Fruit fly (Drosophila melanogaster) whole organism, embryonic: ENCODE measurements around the gene Uba5.

Experiments used
- BtbVII ChIP-seq: fragments of 200-800 bp; sonication (Bioruptor generic); optimal IDR thresholded peaks from 3 replicates; lab custom pipeline; 2017; ENCODE audit warnings: missing biosample characterization, mild to moderate bottlenecking, missing genetic modification characterization
- CG10209 ChIP-seq: fragments of 200-800 bp; sonication (Bioruptor generic); optimal IDR thresholded peaks from 3 replicates; lab custom pipeline; 2017; ENCODE audit warnings: missing biosample characterization, mild to moderate bottlenecking, missing genetic modification characterization, missing genetic modification reagents
- CG12391 ChIP-seq: fragments of 200-800 bp; sonication (Bioruptor generic); optimal IDR thresholded peaks from 3 replicates; lab custom pipeline; 2018; ENCODE audit warnings: missing biosample characterization, mild to moderate bottlenecking, missing genetic modification characterization, moderate library complexity
- CG17328 ChIP-seq: fragments of 200-800 bp; sonication (Bioruptor generic); IDR thresholded peaks from 2 replicates; pipeline ENCODE4 v1.3.6; 2022; ENCODE audit warnings: missing biosample characterization, missing genetic modification characterization
- CG32532 ChIP-seq: fragments of 200-800 bp; sonication (Bioruptor generic); IDR thresholded peaks from 2 replicates; pipeline ENCODE4 v1.3.6; 2022; ENCODE audit warnings: missing biosample characterization, missing genetic modification characterization
- CG4328 ChIP-seq: fragments of 200-800 bp; sonication (Bioruptor generic); optimal IDR thresholded peaks from 3 replicates; lab custom pipeline; 2017; ENCODE audit warnings: missing biosample characterization, missing genetic modification reagents, missing genetic modification characterization
- CG4424 ChIP-seq: fragments of 200-800 bp; sonication (Bioruptor generic); optimal IDR thresholded peaks from 3 replicates; lab custom pipeline; 2016; ENCODE audit warnings: missing biosample characterization, missing genetic modification characterization
- CG4820 ChIP-seq: fragments of 200-800 bp; sonication (Bioruptor generic); optimal IDR thresholded peaks from 3 replicates; lab custom pipeline; 2016; ENCODE audit warnings: missing biosample characterization, missing genetic modification characterization
- CG6272 ChIP-seq: fragments of 200-800 bp; sonication (Bioruptor generic); IDR thresholded peaks from 2 replicates; pipeline ENCODE4 v1.3.6; 2022; ENCODE audit warnings: missing biosample characterization, missing genetic modification characterization
- CG6813 ChIP-seq: fragments of 200-800 bp; sonication (Bioruptor generic); optimal IDR thresholded peaks from 2 replicates; lab custom pipeline; 2017; ENCODE audit warnings: missing biosample characterization, missing genetic modification characterization, mild to moderate bottlenecking, moderate library complexity, missing genetic modification reagents
- CG7271 ChIP-seq: fragments of 200-800 bp; sonication (Bioruptor generic); optimal IDR thresholded peaks from 2 replicates; lab custom pipeline; 2018; ENCODE audit warnings: missing biosample characterization, mild to moderate bottlenecking, missing genetic modification characterization, moderate library complexity
- CG7745 ChIP-seq: fragments of 200-800 bp; sonication (Bioruptor generic); optimal IDR thresholded peaks from 2 replicates; lab custom pipeline; 2018; ENCODE audit warnings: missing biosample characterization, mild to moderate bottlenecking, missing genetic modification characterization, moderate library complexity
- CHES-1-like ChIP-seq: fragments of 200-800 bp; sonication (Bioruptor generic); optimal IDR thresholded peaks from 2 replicates; lab custom pipeline; 2016; ENCODE audit warnings: missing biosample characterization, missing genetic modification characterization
- CTCF ChIP-seq: fragments of 200-800 bp; sonication (Bioruptor generic); optimal IDR thresholded peaks from 2 replicates; lab custom pipeline; 2017; ENCODE audit warnings: missing biosample characterization, mild to moderate bottlenecking, missing genetic modification characterization, moderate library complexity
- Dek ChIP-seq: fragments of 200-800 bp; sonication (Bioruptor generic); optimal IDR thresholded peaks from 3 replicates; lab custom pipeline; 2019; ENCODE audit warnings: missing biosample characterization, mild to moderate bottlenecking, missing genetic modification characterization, moderate library complexity
- Doc3 ChIP-seq: fragments of 200-800 bp; sonication (Bioruptor generic); IDR thresholded peaks from 3 replicates; pipeline ENCODE4 v1.3.6; 2022; ENCODE audit warnings: missing biosample characterization, missing genetic modification characterization; ENCODE audit not compliant: partially characterized antibody
- Hr51 ChIP-seq, 2 experiments: fragments of 200-800 bp; sonication (Bioruptor generic); optimal IDR thresholded peaks; 2 replicates in 1 of 2; 3 replicates in 1 of 2; lab custom pipeline; 2016 to 2018; ENCODE audit warnings: missing biosample characterization in 2 of 2, missing genetic modification characterization in 2 of 2, mild to moderate bottlenecking in 1 of 2, moderate library complexity in 1 of 2
- Lpt ChIP-seq: fragments of >200 bp; optimal IDR thresholded peaks from 2 replicates; lab custom pipeline; 2018; ENCODE audit warnings: missing biosample characterization, missing genetic modification characterization
- Mad ChIP-seq: fragments of 200-800 bp; sonication (Bioruptor generic); optimal IDR thresholded peaks from 2 replicates; lab custom pipeline; 2016; ENCODE audit warnings: missing biosample characterization, missing genetic modification characterization
- Nf-YC ChIP-seq: fragments of 200-800 bp; optimal IDR thresholded peaks from 3 replicates; lab custom pipeline; 2019; ENCODE audit warnings: missing biosample characterization, mild to moderate bottlenecking, missing genetic modification characterization, moderate library complexity
- Sry-δ ChIP-seq: fragments of 200-800 bp; sonication (Bioruptor generic); optimal IDR thresholded peaks from 2 replicates; lab custom pipeline; 2016; ENCODE audit warnings: missing biosample characterization, missing genetic modification characterization
- ab ChIP-seq: fragments of 200-800 bp; sonication (Bioruptor generic); optimal IDR thresholded peaks from 2 replicates; lab custom pipeline; 2016; ENCODE audit warnings: missing biosample characterization, missing genetic modification characterization
- ara ChIP-seq: fragments of 200-800 bp; sonication (Bioruptor generic); IDR thresholded peaks from 2 replicates; pipeline ENCODE4 v1.3.6; 2022; ENCODE audit warnings: missing biosample characterization, missing genetic modification characterization
- bab2 ChIP-seq: fragments of 200-800 bp; sonication (Bioruptor generic); optimal IDR thresholded peaks from 2 replicates; lab custom pipeline; 2016; ENCODE audit warnings: missing biosample characterization, missing genetic modification characterization
- cad ChIP-seq: fragments of >200 bp; optimal IDR thresholded peaks from 2 replicates; lab custom pipeline; 2017; ENCODE audit warnings: missing biosample characterization, missing genetic modification characterization
- cato ChIP-seq: fragments of 200-800 bp; sonication (Bioruptor generic); optimal IDR thresholded peaks from 2 replicates; lab custom pipeline; 2016; ENCODE audit warnings: missing biosample characterization, missing genetic modification characterization, borderline replicate concordance
- crc ChIP-seq: fragments of 200-800 bp; sonication (Bioruptor generic); optimal IDR thresholded peaks from 2 replicates; lab custom pipeline; 2016; ENCODE audit warnings: missing biosample characterization, missing genetic modification characterization
- kay ChIP-seq: fragments of 200-800 bp; sonication (Bioruptor generic); optimal IDR thresholded peaks from 2 replicates; lab custom pipeline; 2016; ENCODE audit warnings: missing biosample characterization, missing genetic modification characterization
- ken ChIP-seq: fragments of 200-800 bp; sonication (Bioruptor generic); IDR thresholded peaks from 3 replicates; pipeline ENCODE4 v1.3.6; 2022; ENCODE audit warnings: missing biosample characterization, missing genetic modification characterization
- knrl ChIP-seq: fragments of 200-800 bp; sonication (Bioruptor generic); IDR thresholded peaks from 3 replicates; pipeline ENCODE4 v1.3.6; 2022; ENCODE audit warnings: missing biosample characterization, missing genetic modification characterization; ENCODE audit not compliant: partially characterized antibody
- lola ChIP-seq, 3 experiments: fragments of >200 bp in 2 of 3; fragments of 200-800 bp in 1 of 3; sonication (Bioruptor generic) in 1 of 3; optimal IDR thresholded peaks; 2 replicates each; lab custom pipeline; 2017 to 2019; ENCODE audit warnings: missing biosample characterization in 3 of 3, missing genetic modification characterization in 3 of 3, mild to moderate bottlenecking in 1 of 3, moderate library complexity in 1 of 3
- onecut ChIP-seq: fragments of 200-800 bp; sonication (Bioruptor generic); IDR thresholded peaks from 2 replicates; pipeline ENCODE4 v1.3.6; 2022; ENCODE audit warnings: missing biosample characterization, missing genetic modification characterization
- peb ChIP-seq: fragments of 200-800 bp; sonication (Bioruptor generic); IDR thresholded peaks from 2 replicates; pipeline ENCODE4 v1.3.6; 2022; ENCODE audit warnings: missing biosample characterization, missing genetic modification characterization
- pfk ChIP-seq: fragments of 200-800 bp; sonication (Bioruptor generic); optimal IDR thresholded peaks from 2 replicates; lab custom pipeline; 2018; ENCODE audit warnings: missing biosample characterization, mild to moderate bottlenecking, missing genetic modification characterization, moderate library complexity
- phol ChIP-seq: fragments of 200-800 bp; sonication (Bioruptor generic); optimal IDR thresholded peaks from 3 replicates; lab custom pipeline; 2018; ENCODE audit warnings: missing biosample characterization, mild to moderate bottlenecking, missing genetic modification characterization, moderate library complexity
- pnt ChIP-seq: fragments of 200-800 bp; sonication (Bioruptor generic); optimal IDR thresholded peaks from 3 replicates; lab custom pipeline; 2016; ENCODE audit warnings: missing biosample characterization, missing genetic modification characterization
- pros ChIP-seq: fragments of 200-800 bp; sonication (Bioruptor generic); optimal IDR thresholded peaks from 3 replicates; lab custom pipeline; 2019; ENCODE audit warnings: missing biosample characterization, mild to moderate bottlenecking, missing genetic modification characterization, moderate library complexity
- run ChIP-seq: fragments of 200-800 bp; sonication (Bioruptor generic); optimal IDR thresholded peaks from 3 replicates; lab custom pipeline; 2018; ENCODE audit warnings: missing biosample characterization, mild to moderate bottlenecking, missing genetic modification characterization
- sens-2 ChIP-seq: fragments of 200-800 bp; sonication (Bioruptor generic); IDR thresholded peaks from 2 replicates; pipeline ENCODE4 v1.3.6; 2022; ENCODE audit warnings: missing biosample characterization, missing genetic modification characterization
- trem ChIP-seq: fragments of 200-800 bp; optimal IDR thresholded peaks from 3 replicates; lab custom pipeline; 2019; ENCODE audit warnings: missing biosample characterization, mild to moderate bottlenecking, missing genetic modification characterization, moderate library complexity
- unpg ChIP-seq: fragments of 200-800 bp; sonication (Bioruptor generic); optimal IDR thresholded peaks from 3 replicates; lab custom pipeline; 2018; ENCODE audit warnings: missing biosample characterization, mild to moderate bottlenecking, missing genetic modification characterization, moderate library complexity
- vnd ChIP-seq: fragments of 200-800 bp; sonication (Bioruptor generic); IDR thresholded peaks from 3 replicates; pipeline ENCODE4 v1.3.6; 2022; ENCODE audit warnings: missing biosample characterization, missing genetic modification characterization; ENCODE audit not compliant: partially characterized antibody
- vvl ChIP-seq: fragments of 200-800 bp; sonication (Bioruptor generic); IDR thresholded peaks from 2 replicates; pipeline ENCODE4 v1.3.6; 2022; ENCODE audit warnings: missing biosample characterization, missing genetic modification characterization
- yki ChIP-seq: fragments of >200 bp; optimal IDR thresholded peaks from 3 replicates; lab custom pipeline; 2018
- zfh2 ChIP-seq: fragments of 200-800 bp; sonication (Bioruptor generic); optimal IDR thresholded peaks from 2 replicates; lab custom pipeline; 2016; ENCODE audit warnings: missing biosample characterization, missing genetic modification characterization

Gene Uba5

dm6 chrX:11446792-11447405 lies 36.4 kb upstream of the Uba5 start (continued):
- no peak for TF ChIP-seq CG7271
- peak; percentile 46; the same call in 1 of the 2 replicates for TF ChIP-seq CG6272 (GFP tag; lab: Robert Waterston, UW)
- TF ChIP-seq knrl (GFP tag; lab: Robert Waterston, UW) = no peak
- TF ChIP-seq Mad = peak; percentile 57
- TF ChIP-seq pnt (GFP tag; lab: Kevin White, UChicago) = peak; percentile 4
- no peak for TF ChIP-seq lola (GFP tag; optimal IDR thresholded peaks at IDR 0.05; lab: Kevin White, UChicago)
- TF ChIP-seq CG4328 (GFP tag; lab: Kevin White, UChicago) = peak; percentile 2
- TF ChIP-seq yki (lab: Kevin White, UChicago) = no peak
- TF ChIP-seq CHES-1-like (GFP tag; lab: Kevin White, UChicago) = peak; percentile 79
- TF ChIP-seq Nf-YC (tag; lab: Kevin White, UChicago) = peak; percentile 16
- TF ChIP-seq kay (GFP tag; lab: Kevin White, UChicago) = peak; percentile 46
- TF ChIP-seq peb (GFP tag; lab: Robert Waterston, UW) = 0 out of 2 replicates have a peak, but pooled peaks have one; percentile 21
- peak; percentile 72 for TF ChIP-seq BtbVII
- peak; percentile 41 for TF ChIP-seq CG4820 (GFP tag; lab: Kevin White, UChicago)
- TF ChIP-seq crc (GFP tag; lab: Kevin White, UChicago) = peak; percentile 70
- peak; percentile 39 for TF ChIP-seq Sry-δ
- no peak for TF ChIP-seq Doc3
- TF ChIP-seq cato (GFP tag; lab: Kevin White, UChicago) = no peak
- no peak for TF ChIP-seq run (tag; lab: Kevin White, UChicago)
- TF ChIP-seq ara (GFP tag; lab: Robert Waterston, UW) = peak; percentile 6; the same call in 1 of the 2 replicates
- TF ChIP-seq unpg = peak; percentile 73
- peak; percentile 78 for TF ChIP-seq CG10209 (GFP tag; lab: Kevin White, UChicago)
- peak; percentile 77 for TF ChIP-seq ken (GFP tag; lab: Robert Waterston, UW)
- no peak for TF ChIP-seq cad (GFP tag; lab: Kevin White, UChicago)
- TF ChIP-seq CG6813 = peak; percentile 55
- TF ChIP-seq phol (tag; lab: Kevin White, UChicago) = peak; percentile 43
- peak; percentile 59 for TF ChIP-seq onecut (GFP tag; lab: Robert Waterston, UW)
- peak; percentile 90 for TF ChIP-seq vvl (GFP tag; lab: Robert Waterston, UW)
- no peak for TF ChIP-seq CG7745 (tag; lab: Kevin White, UChicago)
- peak; percentile 59 for TF ChIP-seq CG4424 (GFP tag; lab: Kevin White, UChicago)
- TF ChIP-seq pros (GFP tag; lab: Kevin White, UChicago) = no peak
- TF ChIP-seq Dek = peak; percentile 80
- peak; percentile 61 for TF ChIP-seq CG12391 (tag; lab: Kevin White, UChicago)
- TF ChIP-seq zfh2 (GFP tag; lab: Kevin White, UChicago) = peak; percentile 92
- no peak for TF ChIP-seq vnd (GFP tag; lab: Robert Waterston, UW)
- no peak for TF ChIP-seq pfk (GFP tag; lab: Kevin White, UChicago)
- peak; percentile 72 for TF ChIP-seq ab (GFP tag; lab: Kevin White, UChicago)
- TF ChIP-seq CTCF (GFP tag; lab: Kevin White, UChicago) = no peak
- peak; percentile 57 for TF ChIP-seq CG17328 (GFP tag; lab: Robert Waterston, UW)
- TF ChIP-seq Hr51 (GFP tag; optimal IDR thresholded peaks at IDR 0.05; lab: Kevin White, UChicago) = peak; percentile 62 to 76
- no peak for TF ChIP-seq trem
- no peak for TF ChIP-seq Lpt (GFP tag; lab: Kevin White, UChicago)
- TF ChIP-seq CG32532 (GFP tag; lab: Robert Waterston, UW) = peak; percentile 92
- TF ChIP-seq bab2 (GFP tag; lab: Kevin White, UChicago) = peak; percentile 86
- no peak for TF ChIP-seq sens-2 (GFP tag; lab: Robert Waterston, UW)
